Fruit fly (Drosophila melanogaster): ENCODE measurements around the gene CCT1.

Gene CCT1

dm6 chr3R:22487037-22487492 lies 4.2 kb downstream of the CCT1 start, which contains the start of gene Pfdn5 (continued):
- TF ChIP-seq B-H1 (GFP tag; IDR thresholded peaks at IDR 0.05) = no peak
- TF ChIP-seq CG4424 (GFP tag; optimal IDR thresholded peaks at IDR 0.05) = no peak
- no peak for TF ChIP-seq Nf-YC (tag; optimal IDR thresholded peaks at IDR 0.05)
- no peak for TF ChIP-seq CG10366 (GFP tag; IDR thresholded peaks at IDR 0.05)
- TF ChIP-seq Chrac-16 (GFP tag; optimal IDR thresholded peaks at IDR 0.05) = no peak
- no peak for TF ChIP-seq CG31224 (GFP tag; IDR thresholded peaks at IDR 0.05)
- no peak for TF ChIP-seq Atf6 (GFP tag; IDR thresholded peaks at IDR 0.05)
- TF ChIP-seq Lpt (GFP tag; optimal IDR thresholded peaks at IDR 0.05) = no peak
- TF ChIP-seq TFAM (GFP tag; optimal IDR thresholded peaks at IDR 0.05) = no peak
- peak; percentile 38 for TF ChIP-seq CG13624 (GFP tag; optimal IDR thresholded peaks at IDR 0.05)
- no peak for TF ChIP-seq CkIIα-i1 (GFP tag; IDR thresholded peaks at IDR 0.05)
- peak; percentile 70 for TF ChIP-seq zen2 (GFP tag; IDR thresholded peaks at IDR 0.05; ENCODE audit: partially characterized antibody)
- no peak for TF ChIP-seq CG3407 (GFP tag; optimal IDR thresholded peaks at IDR 0.05)
- TF ChIP-seq CrebB (tag; optimal IDR thresholded peaks at IDR 0.05) = no peak
- no peak for TF ChIP-seq CG9932 (GFP tag; IDR thresholded peaks at IDR 0.05)
- TF ChIP-seq Dbx (GFP tag; IDR thresholded peaks at IDR 0.05) = no peak
- no peak for TF ChIP-seq Mad (GFP tag; optimal IDR thresholded peaks at IDR 0.05)
- TF ChIP-seq lbe (GFP tag; optimal IDR thresholded peaks at IDR 0.05) = no peak
- TF ChIP-seq zfh2 (GFP tag; optimal IDR thresholded peaks at IDR 0.05) = no peak
- peak; percentile 98 for TF ChIP-seq MESR4 (GFP tag; optimal IDR thresholded peaks at IDR 0.05)
- no peak for TF ChIP-seq twi (tag; optimal IDR thresholded peaks at IDR 0.05)
- no peak for TF ChIP-seq CG11093 (GFP tag; IDR thresholded peaks at IDR 0.05)
- no peak for TF ChIP-seq toy (GFP tag; IDR thresholded peaks at IDR 0.05)
- no peak for TF ChIP-seq vvl (GFP tag; IDR thresholded peaks at IDR 0.05)
- no peak for TF ChIP-seq CG12391 (tag; optimal IDR thresholded peaks at IDR 0.05)
- no peak for TF ChIP-seq CG10565 (GFP tag; optimal IDR thresholded peaks at IDR 0.05)
- TF ChIP-seq CG4404 (GFP tag; IDR thresholded peaks at IDR 0.05) = no peak
- peak; percentile 13 to 18 for TF ChIP-seq dpn (GFP tag; optimal IDR thresholded peaks at IDR 0.05)
- TF ChIP-seq sna (GFP tag; IDR thresholded peaks at IDR 0.05; ENCODE audit: partially characterized antibody) = peak; percentile 81
- no peak for TF ChIP-seq salm (tag; optimal IDR thresholded peaks at IDR 0.05)
- no peak for TF ChIP-seq CG12219 (GFP tag; optimal IDR thresholded peaks at IDR 0.05)
- TF ChIP-seq CG12104 (GFP tag; optimal IDR thresholded peaks at IDR 0.05) = no peak
- peak; percentile 43; the same call in 1 of the 3 replicates for TF ChIP-seq sr (GFP tag; IDR thresholded peaks at IDR 0.05)
- TF ChIP-seq otp (GFP tag; IDR thresholded peaks at IDR 0.05) = no peak
- TF ChIP-seq CG6765 (GFP tag; optimal IDR thresholded peaks at IDR 0.05) = no peak
- TF ChIP-seq CG7987 (GFP tag; optimal IDR thresholded peaks at IDR 0.05) = no peak
- TF ChIP-seq ssp (GFP tag; IDR thresholded peaks at IDR 0.05) = no peak
- TF ChIP-seq CG31388 (GFP tag; optimal IDR thresholded peaks at IDR 0.05) = no peak
- TF ChIP-seq cas (GFP tag; IDR thresholded peaks at IDR 0.05) = no peak
- no peak for TF ChIP-seq oc (tag; optimal IDR thresholded peaks at IDR 0.05)
- TF ChIP-seq Dp (GFP tag; optimal IDR thresholded peaks at IDR 0.05) = peak; percentile 93
- no peak for TF ChIP-seq gcm2 (GFP tag; optimal IDR thresholded peaks at IDR 0.05)
- peak; percentile 53 for TF ChIP-seq phol (tag; optimal IDR thresholded peaks at IDR 0.05)
- TF ChIP-seq CG8281 (tag; optimal IDR thresholded peaks at IDR 0.05) = no peak
- no peak for TF ChIP-seq Camta (GFP tag; optimal IDR thresholded peaks at IDR 0.05)
- no peak for TF ChIP-seq Neu2 (GFP tag; optimal IDR thresholded peaks at IDR 0.05; ENCODE audit: borderline replicate concordance)
- TF ChIP-seq HLH4C (GFP tag; IDR thresholded peaks at IDR 0.05; ENCODE audit: partially characterized antibody) = peak; percentile 93
- no peak for TF ChIP-seq en (GFP tag; optimal IDR thresholded peaks at IDR 0.05)
- TF ChIP-seq mam (GFP tag; optimal IDR thresholded peaks at IDR 0.05) = no peak
- TF ChIP-seq Ssrp (tag; optimal IDR thresholded peaks at IDR 0.05) = no peak
- TF ChIP-seq CG12942 (GFP tag; optimal IDR thresholded peaks at IDR 0.05) = no peak
- no peak for TF ChIP-seq sima (GFP tag; optimal IDR thresholded peaks at IDR 0.05)
- peak; percentile 84 for TF ChIP-seq YL-1 (GFP tag; optimal IDR thresholded peaks at IDR 0.05)
